Worm (Caenorhabditis elegans) whole organism, L4 larva: ENCODE measurements around the gene F16H6.7.

ENCODE experiments used
- ama-1 ChIP-seq: fragments of 150-350 bp; optimal IDR thresholded peaks from 2 replicates; lab custom pipeline; 2014; ENCODE audit warnings: inconsistent platforms, mixed read lengths
- dpl-1 ChIP-seq: fragments of 150-350 bp; optimal IDR thresholded peaks from 2 replicates; lab custom pipeline; 2014; ENCODE audit warnings: missing biosample characterization, missing genetic modification reagents, missing genetic modification characterization
- egl-27 ChIP-seq: sonication (generic microtip); optimal IDR thresholded peaks from 3 replicates; lab custom pipeline; 2017; ENCODE audit warnings: missing biosample characterization, missing genetic modification reagents, missing genetic modification characterization
- hlh-30 ChIP-seq: sonication (generic microtip); optimal IDR thresholded peaks from 2 replicates; lab custom pipeline; 2017; ENCODE audit warnings: antibody characterized with exemption, mild to moderate bottlenecking, missing genetic modification characterization, missing compliant biosample characterization; ENCODE audit not compliant: insufficient read depth
- mes-2 ChIP-seq: sonication (generic microtip); optimal IDR thresholded peaks from 2 replicates; lab custom pipeline; 2016; ENCODE audit warnings: missing genotype, mild to moderate bottlenecking, missing genetic modification characterization, missing compliant biosample characterization; ENCODE audit not compliant: poor library complexity, severe bottlenecking
- nhr-11 ChIP-seq: fragments of 150-350 bp; optimal IDR thresholded peaks from 2 replicates; lab custom pipeline; 2014; ENCODE audit warnings: missing biosample characterization, missing genetic modification characterization
- ztf-11 ChIP-seq: fragments of 150-350 bp; optimal IDR thresholded peaks from 2 replicates; lab custom pipeline; 2014; ENCODE audit warnings: missing biosample characterization, missing genetic modification characterization

ce11 chrV:18198421-18198820, 10.6 kb downstream of the F16H6.7 start, which contains the start of gene F16H6.4:
- TF ChIP-seq dpl-1 (GFP tag; lab: Kevin White, UChicago) = no peak
- TF ChIP-seq ama-1 (lab: Kevin White, UChicago) = no peak
- no peak for TF ChIP-seq nhr-11 (tag; lab: Kevin White, UChicago)
- no peak for TF ChIP-seq mes-2 (tag; lab: Kevin White, UChicago)
- TF ChIP-seq ztf-11 (tag; lab: Kevin White, UChicago) = no peak
- no peak for TF ChIP-seq egl-27
- TF ChIP-seq hlh-30 (tag; lab: Kevin White, UChicago) = no peak
